Worm (Caenorhabditis elegans) whole organism, late embryonic: ENCODE measurements around the gene sfxn-1.1.

Experiments
- C08G9.2 ChIP-seq: sonication (generic microtip); optimal IDR thresholded peaks from 2 replicates; lab custom pipeline; 2016; ENCODE audit warnings: mild to moderate bottlenecking, missing genetic modification characterization, moderate library complexity, missing compliant biosample characterization
- K09A11.1 ChIP-seq: sonication (generic microtip); optimal IDR thresholded peaks from 2 replicates; lab custom pipeline; 2017; ENCODE audit warnings: antibody characterized with exemption, mild to moderate bottlenecking, missing genetic modification characterization, missing compliant biosample characterization; ENCODE audit not compliant: insufficient read depth
- Y22D7AL.16 ChIP-seq: sonication (generic microtip); optimal IDR thresholded peaks from 2 replicates; lab custom pipeline; 2016; ENCODE audit warnings: missing genetic modification characterization, missing compliant biosample characterization
- ceh-14 ChIP-seq: sonication (generic microtip); optimal IDR thresholded peaks from 2 replicates; lab custom pipeline; 2016; ENCODE audit warnings: missing genotype, missing genetic modification characterization, missing compliant biosample characterization
- ceh-18 ChIP-seq: sonication (generic microtip); optimal IDR thresholded peaks from 2 replicates; lab custom pipeline; 2016; ENCODE audit warnings: missing genetic modification characterization, missing compliant biosample characterization
- ceh-19 ChIP-seq: fragments of 200-800 bp; sonication (Bioruptor generic); optimal IDR thresholded peaks from 2 replicates; lab custom pipeline; 2018; ENCODE audit warnings: mild to moderate bottlenecking, missing genetic modification characterization, missing compliant biosample characterization
- ceh-22 ChIP-seq: sonication (generic microtip); optimal IDR thresholded peaks from 2 replicates; lab custom pipeline; 2017; ENCODE audit warnings: missing biosample characterization, missing genetic modification characterization
- ceh-24 ChIP-seq: sonication (generic microtip); optimal IDR thresholded peaks from 2 replicates; lab custom pipeline; 2016; ENCODE audit warnings: mild to moderate bottlenecking, missing genetic modification characterization, missing compliant biosample characterization
- ceh-31 ChIP-seq: sonication (generic microtip); optimal IDR thresholded peaks from 2 replicates; lab custom pipeline; 2016; ENCODE audit warnings: missing genetic modification characterization, missing compliant biosample characterization
- ceh-34 ChIP-seq: sonication (generic microtip); optimal IDR thresholded peaks from 2 replicates; lab custom pipeline; 2016; ENCODE audit warnings: mild to moderate bottlenecking, missing genetic modification characterization, missing compliant biosample characterization
- ceh-6 ChIP-seq: fragments of 200-800 bp; sonication (Bioruptor generic); optimal IDR thresholded peaks from 2 replicates; lab custom pipeline; 2018; ENCODE audit warnings: mild to moderate bottlenecking, missing genetic modification characterization, missing compliant biosample characterization
- ceh-9 ChIP-seq: sonication (generic microtip); optimal IDR thresholded peaks from 2 replicates; lab custom pipeline; 2016; ENCODE audit warnings: mild to moderate bottlenecking, missing genetic modification characterization, inconsistent platforms, missing compliant biosample characterization
- che-1 ChIP-seq: sonication (generic microtip); optimal IDR thresholded peaks from 2 replicates; lab custom pipeline; 2016; ENCODE audit warnings: mild to moderate bottlenecking, missing genetic modification characterization, missing compliant biosample characterization
- dmd-4 ChIP-seq: sonication (generic microtip); optimal IDR thresholded peaks from 2 replicates; lab custom pipeline; 2016; ENCODE audit warnings: borderline replicate concordance, missing genetic modification characterization, missing compliant biosample characterization
- elt-4 ChIP-seq: sonication (generic microtip); optimal IDR thresholded peaks from 2 replicates; lab custom pipeline; 2016; ENCODE audit warnings: missing genetic modification characterization, missing compliant biosample characterization
- ets-4 ChIP-seq: sonication (generic microtip); optimal IDR thresholded peaks from 2 replicates; lab custom pipeline; 2016; ENCODE audit warnings: missing genetic modification characterization, missing compliant biosample characterization
- eyg-1 ChIP-seq: sonication (generic microtip); optimal IDR thresholded peaks from 2 replicates; lab custom pipeline; 2016; ENCODE audit warnings: missing genotype, missing genetic modification characterization, missing compliant biosample characterization
- fkh-10 ChIP-seq: fragments of 150-350 bp; optimal IDR thresholded peaks from 2 replicates; lab custom pipeline; 2014; ENCODE audit warnings: missing biosample characterization, missing genetic modification reagents, missing genetic modification characterization
- hlh-13 ChIP-seq: fragments of 200-800 bp; sonication (Bioruptor generic); optimal IDR thresholded peaks from 2 replicates; lab custom pipeline; 2018; ENCODE audit warnings: mild to moderate bottlenecking, missing genetic modification characterization, missing compliant biosample characterization
- hlh-15 ChIP-seq: sonication (generic microtip); optimal IDR thresholded peaks from 2 replicates; lab custom pipeline; 2016; ENCODE audit warnings: missing genetic modification characterization, missing compliant biosample characterization
- hlh-6 ChIP-seq: sonication (generic microtip); optimal IDR thresholded peaks from 2 replicates; lab custom pipeline; 2016; ENCODE audit warnings: missing genotype, missing genetic modification characterization, missing compliant biosample characterization
- lin-11 ChIP-seq: fragments of 200-800 bp; sonication (Bioruptor generic); optimal IDR thresholded peaks from 2 replicates; lab custom pipeline; 2018; ENCODE audit warnings: mild to moderate bottlenecking, missing genetic modification characterization, missing compliant biosample characterization
- nfya-1 ChIP-seq: sonication (generic microtip); optimal IDR thresholded peaks from 2 replicates; lab custom pipeline; 2017; ENCODE audit warnings: missing genetic modification characterization, mild to moderate bottlenecking, missing compliant biosample characterization, antibody characterized with exemption, moderate library complexity
- odd-2 ChIP-seq: sonication (generic microtip); optimal IDR thresholded peaks from 2 replicates; lab custom pipeline; 2017; ENCODE audit warnings: antibody characterized with exemption, mild to moderate bottlenecking, missing genetic modification characterization, missing compliant biosample characterization
- pag-3 ChIP-seq: sonication (generic microtip); optimal IDR thresholded peaks from 2 replicates; lab custom pipeline; 2016; ENCODE audit warnings: missing compliant biosample characterization, missing genetic modification characterization, borderline replicate concordance
- pat-9 ChIP-seq: fragments of 200-800 bp; sonication (Bioruptor generic); optimal IDR thresholded peaks from 2 replicates; lab custom pipeline; 2018; ENCODE audit warnings: mild to moderate bottlenecking, missing genetic modification characterization, moderate library complexity, missing compliant biosample characterization
- pax-1 ChIP-seq: fragments of 150-350 bp; optimal IDR thresholded peaks from 2 replicates; lab custom pipeline; 2014; ENCODE audit warnings: missing biosample characterization, missing genetic modification characterization
- pha-2 ChIP-seq: sonication (generic microtip); optimal IDR thresholded peaks from 2 replicates; lab custom pipeline; 2017; ENCODE audit warnings: mild to moderate bottlenecking, missing genetic modification characterization, missing compliant biosample characterization
- pha-4 ChIP-seq: fragments of 150-350 bp; optimal IDR thresholded peaks from 2 replicates; lab custom pipeline; 2018; ENCODE audit warnings: missing biosample characterization, missing genetic modification reagents, missing genetic modification characterization
- ref-2 ChIP-seq: sonication (generic microtip); optimal IDR thresholded peaks from 2 replicates; lab custom pipeline; 2016; ENCODE audit warnings: missing genetic modification characterization, missing compliant biosample characterization
- rnt-1 ChIP-seq: sonication (generic microtip); optimal IDR thresholded peaks from 2 replicates; lab custom pipeline; 2016; ENCODE audit warnings: missing genetic modification characterization, missing compliant biosample characterization
- sox-2 ChIP-seq: fragments of 200-800 bp; sonication (Bioruptor generic); IDR thresholded peaks from 2 replicates; pipeline ENCODE4 v1.3.6; 2022; ENCODE audit warnings: missing genetic modification reagents, missing genetic modification characterization, missing compliant biosample characterization
- tbx-7 ChIP-seq: sonication (generic microtip); optimal IDR thresholded peaks from 2 replicates; lab custom pipeline; 2016; ENCODE audit warnings: missing genotype, missing genetic modification characterization, missing compliant biosample characterization
- unc-42 ChIP-seq: sonication (generic microtip); optimal IDR thresholded peaks from 2 replicates; lab custom pipeline; 2016; ENCODE audit warnings: missing genotype, missing genetic modification characterization, missing compliant biosample characterization
- unc-86 ChIP-seq: sonication (generic microtip); optimal IDR thresholded peaks from 2 replicates; lab custom pipeline; 2016; ENCODE audit warnings: missing genetic modification characterization, missing compliant biosample characterization
- zip-5 ChIP-seq: sonication (generic microtip); optimal IDR thresholded peaks from 2 replicates; lab custom pipeline; 2016; ENCODE audit warnings: missing genetic modification characterization, missing compliant biosample characterization

The sfxn-1.1 gene

ce11 chrII:9566045-9566444 is 47.4 kb upstream of the sfxn-1.1 start (continued):
- TF ChIP-seq K09A11.1 (peak; percentile 83), pax-1 (tag; lab: Kevin White, UChicago) (no peak), Y22D7AL.16 (tag; lab: Kevin White, UChicago) (peak; percentile 81), pag-3 (peak; percentile 68), ceh-9 (tag; lab: Kevin White, UChicago) (peak; percentile 74), sox-2 (peak; percentile 76), dmd-4 (tag; lab: Kevin White, UChicago) (peak; percentile 42), ceh-22 (no peak), unc-86 (peak; percentile 88), ceh-24 (tag; lab: Kevin White, UChicago) (peak; percentile 58), ceh-31 (tag; lab: Kevin White, UChicago) (peak; percentile 40), pat-9 (tag; lab: Kevin White, UChicago) (peak; percentile 84), ceh-19 (GFP tag; lab: Kevin White, UChicago) (peak; percentile 91), lin-11 (tag; lab: Kevin White, UChicago) (peak; percentile 75), rnt-1 (peak; percentile 63), hlh-6 (tag; lab: Kevin White, UChicago) (peak; percentile 93), tbx-7 (peak; percentile 45), elt-4 (no peak), eyg-1 (peak; percentile 82), C08G9.2 (tag; lab: Kevin White, UChicago) (peak; percentile 72), hlh-13 (peak; percentile 73), pha-4 (tag; lab: Kevin White, UChicago) (no peak), unc-42 (tag; lab: Kevin White, UChicago) (peak; percentile 38), nfya-1 (tag; lab: Kevin White, UChicago) (peak; percentile 53), odd-2 (tag; lab: Kevin White, UChicago) (no peak), hlh-15 (tag; lab: Kevin White, UChicago) (peak; percentile 77)

DNA sequence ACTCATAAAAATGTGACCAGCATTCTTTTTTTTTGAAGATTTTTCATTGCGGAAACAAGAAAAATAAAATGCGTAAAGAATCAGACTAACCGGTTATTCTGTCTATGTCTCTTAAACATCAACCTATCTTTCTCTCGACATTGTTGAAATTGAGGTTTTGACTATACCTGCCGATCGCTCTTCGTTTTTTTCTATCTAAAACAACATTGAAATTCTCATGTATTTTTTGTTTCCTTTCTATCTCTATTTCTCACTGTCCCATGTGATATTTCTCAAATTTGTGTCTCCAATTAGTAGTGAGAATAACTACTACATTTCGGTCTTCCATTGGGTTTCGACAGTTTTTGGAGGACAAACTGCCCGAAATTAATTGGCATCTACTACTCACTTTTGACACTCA is 42.2 kb upstream of the sfxn-1.1 start:
- TF ChIP-seq ref-2 (tag; lab: Kevin White, UChicago) (no peak), ets-4 (tag; lab: Kevin White, UChicago) (no peak), zip-5 (tag; lab: Kevin White, UChicago) (no peak), unc-42 (tag; lab: Kevin White, UChicago) (no peak), ceh-31 (tag; lab: Kevin White, UChicago) (no peak), pax-1 (tag; lab: Kevin White, UChicago) (no peak), ceh-6 (no peak)

- TF ChIP-seq ceh-14 (no peak), hlh-15 (tag; lab: Kevin White, UChicago) (no peak), ets-4 (tag; lab: Kevin White, UChicago) (no peak), pha-2 (tag; lab: Kevin White, UChicago) (no peak), ceh-18 (no peak), che-1 (no peak), fkh-10 (GFP tag; lab: Kevin White, UChicago) (no peak), sox-2 (no peak)
Observed at ce11 chrII:9559929-9560328, 41.2 kb upstream of the sfxn-1.1 start, which contains the start of gene F35H8.4. F35H8.4 (minus strand) TSS chrII:9560029.

DNA sequence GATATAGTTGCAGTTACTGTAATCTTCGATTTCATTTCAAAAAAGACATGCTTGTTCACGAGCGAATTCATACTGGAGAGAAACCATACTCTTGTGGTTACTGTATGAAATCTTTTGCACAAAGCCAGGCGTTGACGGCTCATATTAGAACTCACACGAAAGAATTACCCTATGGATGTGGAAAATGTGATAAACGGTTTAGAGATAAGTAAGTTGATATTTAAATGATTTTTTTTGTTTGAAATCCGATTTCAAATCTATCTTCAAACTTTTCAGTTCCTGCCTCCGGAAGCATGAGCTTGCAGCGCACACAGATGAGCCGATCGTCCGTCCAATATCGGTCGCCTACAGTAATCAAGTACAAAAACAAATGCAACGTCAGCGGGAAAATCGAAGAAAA is 40.2 kb upstream of the sfxn-1.1 start:
- TF ChIP-seq ceh-34 (no peak), ceh-31 (tag; lab: Kevin White, UChicago) (no peak), fkh-10 (GFP tag; lab: Kevin White, UChicago) (no peak), ceh-19 (GFP tag; lab: Kevin White, UChicago) (no peak)
